Worm (Caenorhabditis elegans) whole organism, L4/young adult: ENCODE results near the gene ugt-15.

Source experiments
- W03F9.2 ChIP-seq: fragments of 150-350 bp; optimal IDR thresholded peaks from 2 replicates; lab custom pipeline; 2014; ENCODE audit warnings: missing biosample characterization, missing genetic modification characterization
- dao-5 ChIP-seq: sonication (generic microtip); optimal IDR thresholded peaks from 2 replicates; lab custom pipeline; 2016; ENCODE audit warnings: missing genotype, missing genetic modification characterization, moderate library complexity, missing compliant biosample characterization

DNA sequence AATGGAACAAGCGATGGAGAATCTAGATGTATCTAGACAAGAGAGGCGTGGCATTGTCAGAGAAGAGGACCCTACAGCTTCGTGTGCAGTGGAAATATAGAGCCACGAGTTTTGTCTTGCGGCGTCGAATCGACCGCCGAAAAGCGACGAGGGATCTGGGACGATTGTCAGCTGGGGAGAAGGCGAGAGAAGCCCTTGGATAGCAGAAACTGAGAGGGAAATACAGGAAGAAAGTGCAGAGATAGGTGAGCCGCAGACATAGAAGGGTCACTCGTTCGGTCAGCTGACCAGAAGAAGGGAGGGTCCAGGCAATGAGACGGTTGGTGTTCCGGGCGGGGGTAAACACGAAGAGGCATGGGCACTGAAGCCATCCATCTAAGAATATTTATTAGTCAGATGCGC lies 12.8 kb upstream of the ugt-15 start:
- no peak for TF ChIP-seq dao-5 (tag; lab: Kevin White, UChicago)
- no peak for TF ChIP-seq W03F9.2
